Fruit fly (Drosophila melanogaster): ENCODE results near the gene CG5860.

The CG5860 gene

DNA sequence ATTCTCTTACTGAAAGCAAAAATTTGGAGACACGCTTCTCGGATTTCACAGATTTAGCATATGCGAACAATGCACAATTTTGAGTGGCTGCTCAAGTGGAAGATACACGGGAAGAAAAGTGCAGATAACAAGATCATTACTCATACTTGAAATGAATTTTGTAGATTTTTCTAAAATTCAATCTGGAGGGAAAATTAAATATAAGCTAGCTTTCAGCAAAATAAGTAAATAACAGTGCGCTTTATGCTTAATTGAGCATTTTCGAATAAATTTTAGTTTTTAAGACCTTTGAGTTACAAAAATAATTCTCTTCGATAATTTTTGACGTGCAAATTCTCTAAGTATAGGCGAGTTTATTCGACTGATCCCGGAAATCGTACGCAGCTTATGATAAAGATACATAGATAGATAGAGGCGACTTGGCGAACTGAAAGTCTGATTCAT, 8.7 kb upstream of the CG5860 start (continued):
- TF ChIP-seq CG34376 (GFP tag; optimal IDR thresholded peaks at IDR 0.05) (no peak), Usf (GFP tag; optimal IDR thresholded peaks at IDR 0.05) (no peak), CG17612 (GFP tag; IDR thresholded peaks at IDR 0.05) (no peak), Nf-YB (GFP tag; optimal IDR thresholded peaks at IDR 0.05) (no peak), tup (GFP tag; optimal IDR thresholded peaks at IDR 0.05) (no peak), oc (tag; optimal IDR thresholded peaks at IDR 0.05) (no peak), Doc3 (GFP tag; IDR thresholded peaks at IDR 0.05; ENCODE audit: partially characterized antibody) (no peak), CG13287 (GFP tag; IDR thresholded peaks at IDR 0.05; ENCODE audit: partially characterized antibody) (no peak), hb (GFP tag; IDR thresholded peaks at IDR 0.05; ENCODE audit: partially characterized antibody) (no peak), wor (GFP tag; IDR thresholded peaks at IDR 0.05) (no peak), nmo (GFP tag; optimal IDR thresholded peaks at IDR 0.05) (peak; percentile 73), lola (GFP tag; optimal IDR thresholded peaks at IDR 0.05) (no peak), CG18262 (tag; optimal IDR thresholded peaks at IDR 0.05) (peak; percentile 61), br (optimal IDR thresholded peaks at IDR 0.05) (no peak), nerfin-2 (GFP tag; IDR thresholded peaks at IDR 0.05; ENCODE audit: partially characterized antibody) (no peak), HLH54F (GFP tag; optimal IDR thresholded peaks at IDR 0.05) (no peak), CG7786 (GFP tag; optimal IDR thresholded peaks at IDR 0.05) (no peak), ro (GFP tag; IDR thresholded peaks at IDR 0.05) (no peak), NC2β (GFP tag; optimal IDR thresholded peaks at IDR 0.05) (no peak), CG15696 (tag; optimal IDR thresholded peaks at IDR 0.05) (peak; percentile 74), CG12236 (GFP tag; optimal IDR thresholded peaks at IDR 0.05) (no peak), CG12942 (GFP tag; optimal IDR thresholded peaks at IDR 0.05) (no peak), Oli (tag; optimal IDR thresholded peaks at IDR 0.05) (no peak), aop (GFP tag; IDR thresholded peaks at IDR 0.05) (no peak), Hr78 (GFP tag; optimal IDR thresholded peaks at IDR 0.05) (no peak), CG3407 (GFP tag; optimal IDR thresholded peaks at IDR 0.05) (no peak), CG6791 (GFP tag; IDR thresholded peaks at IDR 0.05; ENCODE audit: partially characterized antibody) (no peak), CG10543 (GFP tag; optimal IDR thresholded peaks at IDR 0.05) (no peak), jumu (GFP tag; optimal IDR thresholded peaks at IDR 0.05) (peak; percentile 2), HHEX (GFP tag; optimal IDR thresholded peaks at IDR 0.05) (peak; percentile 60), HLHmδ (GFP tag; optimal IDR thresholded peaks at IDR 0.05) (no peak), Hmx (GFP tag; optimal IDR thresholded peaks at IDR 0.05) (no peak), onecut (GFP tag; IDR thresholded peaks at IDR 0.05) (no peak), gem (tag; optimal IDR thresholded peaks at IDR 0.05) (peak; percentile 76), Tbp (GFP tag; optimal IDR thresholded peaks at IDR 0.05) (no peak), grau (tag; optimal IDR thresholded peaks at IDR 0.05) (no peak), Nf-YA (GFP tag; IDR thresholded peaks at IDR 0.05) (no peak), sisA (GFP tag; IDR thresholded peaks at IDR 0.05) (peak; percentile 46; the same call in 1 of the 2 replicates), CG8388 (GFP tag; optimal IDR thresholded peaks at IDR 0.05) (peak; percentile 40), GATAe (GFP tag; conservative IDR thresholded peaks at IDR 0.05) (no peak)

DNA sequence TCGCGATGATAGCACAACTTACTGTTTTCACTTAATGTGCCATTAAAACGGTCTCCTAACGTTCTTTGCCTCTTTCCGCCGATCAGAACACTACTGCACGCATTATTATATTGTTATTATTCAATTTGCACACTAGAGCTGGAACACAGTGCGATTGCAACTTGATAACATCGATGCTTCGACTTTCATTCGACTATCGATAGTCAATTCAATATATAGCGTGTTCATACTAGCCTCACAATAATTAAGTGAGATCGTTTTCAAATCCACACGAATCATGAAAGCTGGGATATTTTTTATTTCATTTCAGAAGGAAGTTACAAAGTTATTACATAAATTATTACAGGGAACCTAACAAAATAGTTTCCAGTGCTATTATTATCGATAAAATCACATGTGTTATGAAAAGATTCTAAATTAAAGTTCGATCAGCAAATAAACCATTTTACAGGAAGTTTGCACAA, 8.1 kb upstream of the CG5860 start:
- no peak for TF ChIP-seq CG12299 (tag; optimal IDR thresholded peaks at IDR 0.05)
- no peak for TF ChIP-seq CG4854 (GFP tag; optimal IDR thresholded peaks at IDR 0.05)
- no peak for TF ChIP-seq pnt (GFP tag; optimal IDR thresholded peaks at IDR 0.05)
- TF ChIP-seq CG7987 (GFP tag; optimal IDR thresholded peaks at IDR 0.05), result no peak
- peak; percentile 92 for TF ChIP-seq Dref (GFP tag; IDR thresholded peaks at IDR 0.05)
- peak; percentile 57 for TF ChIP-seq Dp (GFP tag; optimal IDR thresholded peaks at IDR 0.05)
- TF ChIP-seq NC2α (GFP tag; optimal IDR thresholded peaks at IDR 0.05), result no peak
- no peak for TF ChIP-seq CG4820 (GFP tag; optimal IDR thresholded peaks at IDR 0.05)
- peak; percentile 40 for TF ChIP-seq B-H2 (GFP tag; optimal IDR thresholded peaks at IDR 0.05)
- no peak for TF ChIP-seq Vsx1 (GFP tag; optimal IDR thresholded peaks at IDR 0.05)
- peak; percentile 52 for TF ChIP-seq gsb-n (tag; optimal IDR thresholded peaks at IDR 0.05)
- TF ChIP-seq Sox102F (GFP tag; optimal IDR thresholded peaks at IDR 0.05), result peak; percentile 62
- peak; percentile 69 for TF ChIP-seq rib (GFP tag; IDR thresholded peaks at IDR 0.05)
- TF ChIP-seq nmo (GFP tag; optimal IDR thresholded peaks at IDR 0.05), result peak; percentile 54

All from whole organism, embryonic.